Fruit fly (Drosophila melanogaster): ENCODE measurements around the gene Not10.

DNA sequence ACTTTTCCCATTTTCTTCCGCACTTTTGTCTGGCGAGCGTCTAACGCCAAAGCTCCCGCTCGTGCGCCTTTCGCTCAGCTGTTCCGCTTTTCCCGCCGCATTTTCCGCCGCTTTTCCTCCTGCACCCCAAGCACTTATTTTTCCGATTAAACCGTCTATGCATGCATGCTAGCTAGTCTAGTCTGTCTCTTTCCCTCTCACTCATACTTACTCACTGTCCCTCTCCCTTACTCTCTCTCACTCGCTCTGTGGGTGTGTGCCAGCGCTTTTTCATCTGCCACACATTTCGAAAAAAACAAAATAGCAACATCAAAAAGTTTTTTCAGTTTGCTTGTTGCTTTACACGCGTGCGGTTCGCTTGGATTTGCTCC is 23.8 kb downstream of the Not10 start, which contains the start of gene CG6225:
- TF ChIP-seq CG8478 (optimal IDR thresholded peaks at IDR 0.05): no peak
- TF ChIP-seq psq (optimal IDR thresholded peaks at IDR 0.05): no peak
- TF ChIP-seq EcR (GFP tag; optimal IDR thresholded peaks at IDR 0.05): no peak
- no peak for TF ChIP-seq pan (optimal IDR thresholded peaks at IDR 0.05)
- TF ChIP-seq usp (GFP tag; optimal IDR thresholded peaks at IDR 0.05): no peak
- no peak for TF ChIP-seq Dll (optimal IDR thresholded peaks at IDR 0.05)
